Worm (Caenorhabditis elegans): Measurements from ENCODE around the gene ilcr-2.

- TF ChIP-seq tag-97 (GFP tag; IDR thresholded peaks at IDR 0.05): no peak
- TF ChIP-seq D1046.2 (GFP tag; IDR thresholded peaks at IDR 0.05): no peak
- no peak for TF ChIP-seq ces-1 (GFP tag; optimal IDR thresholded peaks at IDR 0.05)
- TF ChIP-seq lin-15B (tag; optimal IDR thresholded peaks at IDR 0.05): no peak
Measured at ce11 chrII:5527841-5528240, 52.8 kb downstream of the ilcr-2 start, which contains the start of gene ZK177.1.
